Fruit fly (Drosophila melanogaster): ENCODE data around the gene Ir75b.

DNA sequence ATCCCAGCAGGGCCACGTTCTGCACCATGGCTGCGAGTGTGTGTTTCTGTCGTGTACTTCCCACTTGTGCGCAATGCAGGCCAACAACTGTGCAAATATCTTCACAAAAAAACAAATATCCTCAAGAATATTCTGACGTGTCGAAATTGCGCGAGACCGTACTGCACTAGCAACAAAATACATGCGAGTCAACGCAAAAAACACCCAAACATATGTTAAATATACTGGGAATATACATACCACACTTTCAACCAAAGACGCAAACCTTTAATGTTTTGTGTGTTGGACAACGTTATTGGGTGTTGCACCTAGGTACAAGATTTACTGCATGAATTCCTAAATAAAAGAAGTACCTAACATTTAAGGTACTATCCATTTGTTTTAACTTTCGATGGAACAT, 17.9 kb downstream of the Ir75b start, which contains the start of gene NUCB1:
- TF ChIP-seq CG33017 (tag; optimal IDR thresholded peaks at IDR 0.05): no peak
- TF ChIP-seq Hr96 (GFP tag; optimal IDR thresholded peaks at IDR 0.05): peak; percentile 64
- TF ChIP-seq toe (GFP tag; optimal IDR thresholded peaks at IDR 0.05): peak; percentile 40
- no peak for TF ChIP-seq CG12768 (GFP tag; optimal IDR thresholded peaks at IDR 0.05)
- TF ChIP-seq ovo (GFP tag; optimal IDR thresholded peaks at IDR 0.05): peak; percentile 50
- peak; percentile 18 for TF ChIP-seq Mnt (GFP tag; optimal IDR thresholded peaks at IDR 0.05)
- TF ChIP-seq bab1 (GFP tag; optimal IDR thresholded peaks at IDR 0.05): peak; percentile 78
- peak; percentile 45 for TF ChIP-seq CG14711 (tag; optimal IDR thresholded peaks at IDR 0.05)
- peak; percentile 50 for TF ChIP-seq pad (GFP tag; optimal IDR thresholded peaks at IDR 0.05)
- TF ChIP-seq CG5204 (GFP tag; optimal IDR thresholded peaks at IDR 0.05): peak; percentile 42
- no peak for TF ChIP-seq kay (GFP tag; ENCODE audit: borderline replicate concordance)
